Fruit fly (Drosophila melanogaster) whole organism, prepupa: ENCODE data around the gene CG13272.

Experiments
- CG10631 ChIP-seq: fragments of 200-800 bp; sonication (Bioruptor generic); optimal IDR thresholded peaks from 2 replicates; lab custom pipeline; 2016; ENCODE audit warnings: missing biosample characterization, missing genetic modification characterization
- CG16779 ChIP-seq: fragments of 200-800 bp; sonication (Bioruptor generic); optimal IDR thresholded peaks from 3 replicates; lab custom pipeline; 2017; ENCODE audit warnings: missing biosample characterization, mild to moderate bottlenecking, missing genetic modification characterization
- CG3032 ChIP-seq: fragments of 200-800 bp; optimal IDR thresholded peaks from 2 replicates; lab custom pipeline; 2019; ENCODE audit warnings: missing biosample characterization, mild to moderate bottlenecking, missing genetic modification characterization, moderate library complexity
- CG34406 ChIP-seq: fragments of 200-800 bp; sonication (Bioruptor generic); optimal IDR thresholded peaks from 3 replicates; lab custom pipeline; 2016; ENCODE audit warnings: missing biosample characterization, missing genetic modification characterization
- CG3919 ChIP-seq: fragments of 200-800 bp; sonication (Bioruptor generic); optimal IDR thresholded peaks from 3 replicates; lab custom pipeline; 2016; ENCODE audit warnings: missing biosample characterization, missing genetic modification characterization
- CG6792 ChIP-seq: fragments of 200-800 bp; sonication (Bioruptor generic); optimal IDR thresholded peaks from 3 replicates; lab custom pipeline; 2016; ENCODE audit warnings: missing biosample characterization, missing genetic modification characterization
- CG6854 ChIP-seq: fragments of 200-800 bp; sonication (Bioruptor generic); optimal IDR thresholded peaks from 2 replicates; lab custom pipeline; 2017; ENCODE audit warnings: missing biosample characterization, mild to moderate bottlenecking, missing genetic modification characterization
- CG8632 ChIP-seq: fragments of 200-800 bp; sonication (Bioruptor generic); optimal IDR thresholded peaks from 3 replicates; lab custom pipeline; 2016; ENCODE audit warnings: missing biosample characterization, missing genetic modification characterization
- CG9139 ChIP-seq: fragments of 200-800 bp; sonication (Bioruptor generic); optimal IDR thresholded peaks from 3 replicates; lab custom pipeline; 2017; ENCODE audit warnings: missing biosample characterization, mild to moderate bottlenecking, missing genetic modification characterization
- Hr39 ChIP-seq: fragments of 200-800 bp; sonication (Bioruptor generic); optimal IDR thresholded peaks from 2 replicates; lab custom pipeline; 2016; ENCODE audit warnings: missing biosample characterization, missing genetic modification characterization
- Met ChIP-seq: fragments of 200-800 bp; sonication (Bioruptor generic); optimal IDR thresholded peaks from 3 replicates; lab custom pipeline; 2016; ENCODE audit warnings: missing biosample characterization, missing genetic modification characterization
- salr ChIP-seq, 2 experiments: fragments of 200-800 bp; sonication (Bioruptor generic); optimal IDR thresholded peaks; 3 replicates each; lab custom pipeline; 2016 to 2018; ENCODE audit warnings: missing biosample characterization in 2 of 2, missing genetic modification characterization in 2 of 2, mild to moderate bottlenecking in 1 of 2
- ss ChIP-seq, 2 experiments: fragments of 200-800 bp; sonication (Bioruptor generic); optimal IDR thresholded peaks; 2 replicates in 1 of 2; 3 replicates in 1 of 2; lab custom pipeline; 2017 to 2018; ENCODE audit warnings: mild to moderate bottlenecking in 2 of 2, missing biosample characterization in 2 of 2, missing genetic modification characterization in 2 of 2, moderate library complexity in 1 of 2

DNA sequence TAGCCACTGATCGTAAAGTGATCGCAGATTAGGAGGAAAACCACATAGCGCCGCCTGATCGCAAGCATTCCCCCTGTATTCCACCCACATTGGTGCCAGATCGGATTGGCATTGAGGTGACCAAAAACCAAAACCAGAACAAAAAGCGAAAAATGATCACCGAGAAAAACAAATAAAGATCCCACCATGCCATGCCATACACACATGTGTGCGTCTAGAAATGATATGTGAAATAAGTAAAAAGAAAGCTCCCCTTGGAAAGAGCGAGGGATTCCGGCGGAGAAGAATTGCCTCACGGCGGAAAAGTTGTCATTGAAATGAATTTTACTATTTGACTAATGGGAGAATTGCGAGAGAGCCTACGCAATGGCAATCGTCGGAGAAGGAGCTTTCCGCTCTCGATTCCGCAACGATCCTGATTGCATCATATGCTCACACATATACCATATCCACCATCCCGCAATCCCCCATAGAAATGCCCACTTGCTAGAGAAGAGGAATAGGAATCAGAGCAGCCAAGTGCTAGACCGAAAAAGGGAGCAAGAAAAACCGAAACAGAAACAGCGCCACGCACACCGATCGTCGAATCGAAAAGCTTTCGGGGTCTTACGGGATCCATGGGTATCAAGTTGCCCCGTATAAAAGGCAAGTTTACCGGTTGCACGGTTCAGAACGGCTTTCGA, 38.5 kb upstream of the CG13272 start, which contains the start of gene Mhc:
- TF ChIP-seq CG9139, result no peak
- TF ChIP-seq CG16779, result no peak
- TF ChIP-seq CG8632, result no peak
- TF ChIP-seq CG3032 (tag; lab: Kevin White, UChicago), result no peak
- TF ChIP-seq CG6854, result no peak
- TF ChIP-seq ss (GFP tag; optimal IDR thresholded peaks at IDR 0.05; lab: Kevin White, UChicago), result no peak
- TF ChIP-seq CG34406 (GFP tag; lab: Kevin White, UChicago), result no peak
- TF ChIP-seq CG10631 (GFP tag; lab: Kevin White, UChicago), result no peak
- no peak for TF ChIP-seq Hr39
- TF ChIP-seq CG6792 (GFP tag; lab: Kevin White, UChicago), result no peak
- no peak for TF ChIP-seq Met (GFP tag; lab: Kevin White, UChicago)
- no peak for TF ChIP-seq CG3919 (GFP tag; lab: Kevin White, UChicago)
- TF ChIP-seq salr (GFP tag; optimal IDR thresholded peaks at IDR 0.05; lab: Kevin White, UChicago), result no peak
